Worm (Caenorhabditis elegans) whole organism, L3 larva: ENCODE measurements around the gene clec-157.

Experiments used
- R02D3.7 ChIP-seq: fragments of 150-350 bp; optimal IDR thresholded peaks from 2 replicates; lab custom pipeline; 2014; ENCODE audit warnings: missing biosample characterization, missing genetic modification characterization
- ZK546.5 ChIP-seq: sonication (generic microtip); optimal IDR thresholded peaks from 2 replicates; lab custom pipeline; 2017; ENCODE audit warnings: missing biosample characterization, missing genetic modification characterization
- aly-2 ChIP-seq: fragments of 150-350 bp; optimal IDR thresholded peaks from 2 replicates; lab custom pipeline; 2014; ENCODE audit warnings: missing biosample characterization, missing genetic modification characterization
- ama-1 ChIP-seq: fragments of 150-350 bp; optimal IDR thresholded peaks from 2 replicates; lab custom pipeline; 2018
- ceh-9 ChIP-seq: sonication (generic microtip); optimal IDR thresholded peaks from 2 replicates; lab custom pipeline; 2018; ENCODE audit warnings: missing biosample characterization, missing genetic modification characterization
- daf-12 ChIP-seq: fragments of 150-350 bp; optimal IDR thresholded peaks from 2 replicates; lab custom pipeline; 2014; ENCODE audit warnings: missing biosample characterization, missing genetic modification reagents, missing genetic modification characterization
- egl-5 ChIP-seq: fragments of 150-350 bp; optimal IDR thresholded peaks from 2 replicates; lab custom pipeline; 2017; ENCODE audit warnings: missing biosample characterization, missing genetic modification reagents, missing genetic modification characterization, inconsistent platforms
- elt-1 ChIP-seq: fragments of 150-350 bp; optimal IDR thresholded peaks from 2 replicates; lab custom pipeline; 2014; ENCODE audit warnings: missing biosample characterization, missing genetic modification characterization
- elt-3 ChIP-seq, 3 experiments: fragments of 150-350 bp in 1 of 3; sonication (generic microtip) in 2 of 3; optimal IDR thresholded peaks; 2 replicates in 2 of 3; 4 replicates in 1 of 3; lab custom pipeline; 2014 to 2017; ENCODE audit warnings: missing biosample characterization in 3 of 3, missing genetic modification characterization in 3 of 3
- eor-1 ChIP-seq, 2 experiments: fragments of 150-350 bp; optimal IDR thresholded peaks; 2 replicates each; lab custom pipeline; 2014 to 2018; ENCODE audit warnings: missing biosample characterization in 2 of 2, missing genetic modification characterization in 2 of 2
- fkh-10 ChIP-seq: sonication (generic microtip); optimal IDR thresholded peaks from 2 replicates; lab custom pipeline; 2017; ENCODE audit warnings: missing biosample characterization, missing genetic modification reagents, missing genetic modification characterization
- jun-1 ChIP-seq: fragments of 150-350 bp; optimal IDR thresholded peaks from 2 replicates; lab custom pipeline; 2014; ENCODE audit warnings: missing biosample characterization, missing genetic modification reagents, missing genetic modification characterization
- lin-39 ChIP-seq: fragments of 150-350 bp; optimal IDR thresholded peaks from 2 replicates; lab custom pipeline; 2018; ENCODE audit warnings: missing biosample characterization, missing genetic modification reagents, missing genetic modification characterization
- lsy-12 ChIP-seq: sonication (generic microtip); optimal IDR thresholded peaks from 2 replicates; lab custom pipeline; 2016; ENCODE audit warnings: mild to moderate bottlenecking, missing genetic modification characterization, missing compliant biosample characterization
- mdl-1 ChIP-seq: fragments of 150-350 bp; optimal IDR thresholded peaks from 2 replicates; lab custom pipeline; 2014; ENCODE audit warnings: missing biosample characterization, missing genetic modification characterization
- mml-1 ChIP-seq: fragments of 150-350 bp; sonication (generic microtip); optimal IDR thresholded peaks from 3 replicates; lab custom pipeline; 2014; ENCODE audit warnings: missing biosample characterization, missing genetic modification characterization
- nhr-11 ChIP-seq: fragments of 150-350 bp; optimal IDR thresholded peaks from 2 replicates; lab custom pipeline; 2014; ENCODE audit warnings: missing biosample characterization, missing genetic modification characterization
- nhr-12 ChIP-seq: fragments of 150-350 bp; optimal IDR thresholded peaks from 2 replicates; lab custom pipeline; 2014; ENCODE audit warnings: missing biosample characterization, missing genetic modification characterization
- nhr-23 ChIP-seq: fragments of 150-350 bp; optimal IDR thresholded peaks from 2 replicates; lab custom pipeline; 2014; ENCODE audit warnings: missing biosample characterization, missing genetic modification reagents, missing genetic modification characterization
- nhr-28 ChIP-seq: fragments of 150-350 bp; optimal IDR thresholded peaks from 2 replicates; lab custom pipeline; 2014; ENCODE audit warnings: missing biosample characterization, missing genetic modification characterization
- nhr-43 ChIP-seq: sonication (generic microtip); optimal IDR thresholded peaks from 2 replicates; lab custom pipeline; 2016; ENCODE audit warnings: mild to moderate bottlenecking, missing genetic modification characterization, missing compliant biosample characterization; ENCODE audit not compliant: poor library complexity, severe bottlenecking
- nhr-67 ChIP-seq: fragments of 150-350 bp; optimal IDR thresholded peaks from 2 replicates; lab custom pipeline; 2014; ENCODE audit warnings: missing biosample characterization, missing genetic modification characterization
- nhr-76 ChIP-seq: fragments of 150-350 bp; sonication (generic microtip); optimal IDR thresholded peaks from 5 replicates; lab custom pipeline; 2014; ENCODE audit warnings: missing biosample characterization, missing genetic modification characterization
- nhr-77 ChIP-seq: fragments of 150-350 bp; optimal IDR thresholded peaks from 2 replicates; lab custom pipeline; 2014; ENCODE audit warnings: missing biosample characterization, missing genetic modification characterization
- pqm-1 ChIP-seq: fragments of 150-350 bp; optimal IDR thresholded peaks from 2 replicates; lab custom pipeline; 2017; ENCODE audit warnings: missing biosample characterization, missing genetic modification characterization, inconsistent platforms
- sea-2 ChIP-seq: fragments of 150-350 bp; sonication (generic microtip); optimal IDR thresholded peaks from 4 replicates; lab custom pipeline; 2014; ENCODE audit warnings: missing biosample characterization, missing genetic modification reagents, missing genetic modification characterization
- skn-1 ChIP-seq: fragments of 150-350 bp; optimal IDR thresholded peaks from 2 replicates; lab custom pipeline; 2014; ENCODE audit warnings: missing biosample characterization, missing genetic modification characterization
- snpc-4 ChIP-seq: fragments of 150-350 bp; optimal IDR thresholded peaks from 2 replicates; lab custom pipeline; 2014; ENCODE audit warnings: missing biosample characterization, missing genetic modification characterization
- unc-39 ChIP-seq: sonication (generic microtip); optimal IDR thresholded peaks from 4 replicates; lab custom pipeline; 2017; ENCODE audit warnings: missing biosample characterization, missing genetic modification characterization
- unc-62 ChIP-seq: fragments of 150-350 bp; sonication (generic microtip); optimal IDR thresholded peaks from 4 replicates; lab custom pipeline; 2014; ENCODE audit warnings: missing biosample characterization, missing genetic modification reagents, missing genetic modification characterization
- ztf-11 ChIP-seq: fragments of 150-350 bp; optimal IDR thresholded peaks from 2 replicates; lab custom pipeline; 2014; ENCODE audit warnings: missing biosample characterization, missing genetic modification characterization

clec-157 gene

ce11 chrIII:4822140-4822539, 22.1 kb downstream of the clec-157 start, which contains the start of gene F26A1.8:
TSS of gene F26A1.8 (minus strand) at chrIII:4822240.
- TF ChIP-seq nhr-28: no peak
- no peak for TF ChIP-seq eor-1 (tag; optimal IDR thresholded peaks at IDR 0.05; lab: Kevin White, UChicago)
- TF ChIP-seq nhr-43: no peak
- TF ChIP-seq sea-2 (GFP tag; lab: Kevin White, UChicago): no peak
- TF ChIP-seq elt-3 (tag; optimal IDR thresholded peaks at IDR 0.05; lab: Kevin White, UChicago): no peak
- no peak for TF ChIP-seq pqm-1 (tag; lab: Kevin White, UChicago)
- no peak for TF ChIP-seq aly-2 (tag; lab: Kevin White, UChicago)
- TF ChIP-seq mml-1 (tag; lab: Kevin White, UChicago): no peak
- no peak for TF ChIP-seq nhr-67 (tag; lab: Kevin White, UChicago)
- no peak for TF ChIP-seq nhr-76 (tag; lab: Kevin White, UChicago)
- TF ChIP-seq ceh-9 (tag; lab: Kevin White, UChicago): no peak
- no peak for TF ChIP-seq R02D3.7 (tag; lab: Kevin White, UChicago)
- no peak for TF ChIP-seq lsy-12 (tag; lab: Kevin White, UChicago)
- no peak for TF ChIP-seq ZK546.5 (tag; lab: Kevin White, UChicago)
- no peak for TF ChIP-seq ama-1 (lab: Kevin White, UChicago)
- no peak for TF ChIP-seq snpc-4 (tag; lab: Kevin White, UChicago)

ce11 chrIII:4819843-4820242, 24.4 kb downstream of the clec-157 start, which contains the start of gene F26A1.7:
TSS of gene F26A1.7 (minus strand) at chrIII:4819943.
- TF ChIP-seq R02D3.7 (tag; lab: Kevin White, UChicago): no peak
- no peak for TF ChIP-seq sea-2 (GFP tag; lab: Kevin White, UChicago)
- no peak for TF ChIP-seq nhr-67 (tag; lab: Kevin White, UChicago)
- no peak for TF ChIP-seq jun-1 (tag; lab: Kevin White, UChicago)
- TF ChIP-seq nhr-12: no peak
- TF ChIP-seq elt-3 (tag; optimal IDR thresholded peaks at IDR 0.05; lab: Kevin White, UChicago): no peak
- TF ChIP-seq skn-1 (tag; lab: Kevin White, UChicago): no peak

- TF ChIP-seq mdl-1 (tag; lab: Kevin White, UChicago) (no peak), daf-12 (tag; lab: Kevin White, UChicago) (no peak), ztf-11 (tag; lab: Kevin White, UChicago) (no peak), nhr-76 (tag; lab: Kevin White, UChicago) (no peak), unc-62 (GFP tag; lab: Kevin White, UChicago) (no peak), lin-39 (tag; lab: Kevin White, UChicago) (no peak), eor-1 (tag; optimal IDR thresholded peaks at IDR 0.05; lab: Kevin White, UChicago) (no peak), nhr-12 (no peak), snpc-4 (tag; lab: Kevin White, UChicago) (no peak), elt-1 (tag; lab: Kevin White, UChicago) (no peak), unc-39 (no peak), jun-1 (tag; lab: Kevin White, UChicago) (no peak), ceh-9 (tag; lab: Kevin White, UChicago) (no peak), egl-5 (no peak), nhr-23 (tag; lab: Kevin White, UChicago) (no peak), ZK546.5 (tag; lab: Kevin White, UChicago) (no peak), nhr-77 (tag; lab: Kevin White, UChicago) (no peak), nhr-11 (tag; lab: Kevin White, UChicago) (no peak)
- TF ChIP-seq, all 47 proteins: peak for 0
Observed at ce11 chrIII:4817240-4817639, 27.0 kb downstream of the clec-157 start, which contains the start of gene F26A1.4. TSS of gene F26A1.4 (plus strand) at chrIII:4817540.

ce11 chrIII:4814730-4815129, 29.5 kb downstream of the clec-157 start, which contains the start of gene arl-6:
TSS of gene arl-6 (minus strand) at chrIII:4814830.
- TF ChIP-seq ztf-11 (tag; lab: Kevin White, UChicago): no peak
- no peak for TF ChIP-seq nhr-23 (tag; lab: Kevin White, UChicago)

ce11 chrIII:4811195-4811594, 33.0 kb downstream of the clec-157 start, which contains the start of gene C38D4.7:
TSS of gene C38D4.7 (minus strand) at chrIII:4811295.
- TF ChIP-seq nhr-12 (no peak), nhr-67 (tag; lab: Kevin White, UChicago) (no peak), jun-1 (tag; lab: Kevin White, UChicago) (no peak), pqm-1 (tag; lab: Kevin White, UChicago) (no peak), nhr-43 (no peak), lsy-12 (tag; lab: Kevin White, UChicago) (no peak), fkh-10 (no peak)
